Fruit fly (Drosophila melanogaster): ENCODE data around the gene CG9147.

CG9147 gene

dm6 chr2L:6048542-6048941 is 17.3 kb upstream of the CG9147 start, which contains the start of the genes CG34179 and slmo (continued):
- TF ChIP-seq CG31441 (GFP tag; IDR thresholded peaks at IDR 0.05) (no peak), amos (GFP tag; IDR thresholded peaks at IDR 0.05; ENCODE audit: partially characterized antibody) (0 out of 2 replicates have a peak, but pooled peaks have one; percentile 12), Vsx1 (GFP tag; optimal IDR thresholded peaks at IDR 0.05) (no peak), bbx (GFP tag; IDR thresholded peaks at IDR 0.05; ENCODE audit: partially characterized antibody) (peak; percentile 40; the same call in 1 of the 2 replicates), CG12942 (GFP tag; optimal IDR thresholded peaks at IDR 0.05) (no peak), CG1233 (GFP tag; optimal IDR thresholded peaks at IDR 0.05) (no peak), BEAF-32 (GFP tag; optimal IDR thresholded peaks at IDR 0.05) (peak; percentile 20), CG9215 (GFP tag; IDR thresholded peaks at IDR 0.05) (no peak), CG16813 (GFP tag; IDR thresholded peaks at IDR 0.05; ENCODE audit: partially characterized antibody) (peak; percentile 22; the same call in 2 of the 3 replicates), E2f1 (GFP tag; IDR thresholded peaks at IDR 0.05) (no peak), Asciz (GFP tag; optimal IDR thresholded peaks at IDR 0.05) (no peak), CG4854 (GFP tag; optimal IDR thresholded peaks at IDR 0.05) (no peak), gce (GFP tag; IDR thresholded peaks at IDR 0.05) (no peak), Bteb2 (GFP tag; optimal IDR thresholded peaks at IDR 0.05) (no peak), CG10366 (GFP tag; IDR thresholded peaks at IDR 0.05) (no peak), slp2 (GFP tag; optimal IDR thresholded peaks at IDR 0.05) (no peak), CG34224 (GFP tag; IDR thresholded peaks at IDR 0.05; ENCODE audit: partially characterized antibody) (0 out of 3 replicates have a peak, but pooled peaks have one; percentile 15), CG15269 (tag; optimal IDR thresholded peaks at IDR 0.05) (no peak), CG11398 (GFP tag; optimal IDR thresholded peaks at IDR 0.05) (no peak), tll (GFP tag; optimal IDR thresholded peaks at IDR 0.05) (no peak), bsh (GFP tag; optimal IDR thresholded peaks at IDR 0.05) (no peak), CG9932 (GFP tag; IDR thresholded peaks at IDR 0.05) (no peak), CG13424 (tag; optimal IDR thresholded peaks at IDR 0.05) (no peak), Rx (GFP tag; IDR thresholded peaks at IDR 0.05) (no peak), org-1 (GFP tag; optimal IDR thresholded peaks at IDR 0.05) (no peak)

- TF ChIP-seq CG11560 (tag; IDR thresholded peaks at IDR 0.05), result no peak
- TF ChIP-seq Mrtf (GFP tag; IDR thresholded peaks at IDR 0.05), result no peak
- no peak for TF ChIP-seq CG1024 (GFP tag; IDR thresholded peaks at IDR 0.05)
- TF ChIP-seq gt (GFP tag; IDR thresholded peaks at IDR 0.05), result no peak
- no peak for TF ChIP-seq tio (GFP tag; optimal IDR thresholded peaks at IDR 0.05)
- no peak for TF ChIP-seq gem (tag; optimal IDR thresholded peaks at IDR 0.05)
- TF ChIP-seq grn (GFP tag; optimal IDR thresholded peaks at IDR 0.05), result no peak
- no peak for TF ChIP-seq CG43689 (GFP tag; IDR thresholded peaks at IDR 0.05)
- TF ChIP-seq MBD-R2 (GFP tag; IDR thresholded peaks at IDR 0.05), result peak; percentile 79
- no peak for TF ChIP-seq gsb-n (tag; optimal IDR thresholded peaks at IDR 0.05)
- TF ChIP-seq CG7271 (tag; optimal IDR thresholded peaks at IDR 0.05), result no peak
- peak; percentile 97 for TF ChIP-seq Doc3 (GFP tag; IDR thresholded peaks at IDR 0.05; ENCODE audit: partially characterized antibody)
- no peak for TF ChIP-seq CG1233 (GFP tag; optimal IDR thresholded peaks at IDR 0.05)
- peak; percentile 100 for TF ChIP-seq CG7963 (GFP tag; IDR thresholded peaks at IDR 0.05; ENCODE audit: partially characterized antibody)
- no peak for TF ChIP-seq CG17912 (GFP tag; optimal IDR thresholded peaks at IDR 0.05)
- no peak for TF ChIP-seq CG7839 (tag; optimal IDR thresholded peaks at IDR 0.05)
- TF ChIP-seq gce (GFP tag; IDR thresholded peaks at IDR 0.05), result no peak
- TF ChIP-seq Hmx (GFP tag; optimal IDR thresholded peaks at IDR 0.05), result no peak
- TF ChIP-seq ems (GFP tag; optimal IDR thresholded peaks at IDR 0.05), result no peak
- TF ChIP-seq stwl (tag; optimal IDR thresholded peaks at IDR 0.05), result peak; percentile 78
- peak; percentile 19 for TF ChIP-seq CG10267 (tag; optimal IDR thresholded peaks at IDR 0.05)
- TF ChIP-seq run (tag; optimal IDR thresholded peaks at IDR 0.05), result no peak
- TF ChIP-seq amos (GFP tag; IDR thresholded peaks at IDR 0.05; ENCODE audit: partially characterized antibody), result peak; percentile 99
- TF ChIP-seq aop (GFP tag; IDR thresholded peaks at IDR 0.05), result no peak
- no peak for TF ChIP-seq ftz-f1 (GFP tag; optimal IDR thresholded peaks at IDR 0.05)
- no peak for TF ChIP-seq disco-r (GFP tag; optimal IDR thresholded peaks at IDR 0.05)
- no peak for TF ChIP-seq Hand (GFP tag; optimal IDR thresholded peaks at IDR 0.05)
- TF ChIP-seq sim (GFP tag; IDR thresholded peaks at IDR 0.05), result no peak
- TF ChIP-seq Camta (GFP tag; optimal IDR thresholded peaks at IDR 0.05), result no peak
Observed at dm6 chr2L:6050575-6050974, 15.2 kb upstream of the CG9147 start, which contains the start of gene CG9135. TSS of gene CG9135 (plus strand) at chr2L:6050800.

All from whole organism, embryonic.